Worm (Caenorhabditis elegans) whole organism, late embryonic: ENCODE measurements around the gene ttll-12.

Experiments used
- fkh-10 ChIP-seq: fragments of 150-350 bp; optimal IDR thresholded peaks from 2 replicates; lab custom pipeline; 2014; ENCODE audit warnings: missing biosample characterization, missing genetic modification reagents, missing genetic modification characterization
- pha-2 ChIP-seq: sonication (generic microtip); optimal IDR thresholded peaks from 2 replicates; lab custom pipeline; 2017; ENCODE audit warnings: mild to moderate bottlenecking, missing genetic modification characterization, missing compliant biosample characterization
- tbx-7 ChIP-seq: sonication (generic microtip); optimal IDR thresholded peaks from 2 replicates; lab custom pipeline; 2016; ENCODE audit warnings: missing genotype, missing genetic modification characterization, missing compliant biosample characterization

ce11 chrII:9347444-9347843, 8.6 kb downstream of the ttll-12 start:
- no peak for TF ChIP-seq pha-2 (tag; lab: Kevin White, UChicago)
- TF ChIP-seq tbx-7 (tag; lab: Kevin White, UChicago): no peak
- no peak for TF ChIP-seq fkh-10 (GFP tag; lab: Kevin White, UChicago)
